Worm (Caenorhabditis elegans) whole organism, late embryonic: Measurements from ENCODE around the gene fbxb-92.

Experiments
- C08G9.2 ChIP-seq: sonication (generic microtip); optimal IDR thresholded peaks from 2 replicates; lab custom pipeline; 2016; ENCODE audit warnings: mild to moderate bottlenecking, missing genetic modification characterization, moderate library complexity, missing compliant biosample characterization
- C38D4.7 ChIP-seq: fragments of 200-800 bp; sonication (Bioruptor generic); optimal IDR thresholded peaks from 2 replicates; lab custom pipeline; 2018; ENCODE audit warnings: mild to moderate bottlenecking, missing genetic modification characterization, moderate library complexity, missing compliant biosample characterization
- ceh-14 ChIP-seq: sonication (generic microtip); optimal IDR thresholded peaks from 2 replicates; lab custom pipeline; 2016; ENCODE audit warnings: missing genotype, missing genetic modification characterization, missing compliant biosample characterization
- ceh-2 ChIP-seq: sonication (generic microtip); optimal IDR thresholded peaks from 2 replicates; lab custom pipeline; 2016; ENCODE audit warnings: missing genotype, missing genetic modification characterization, missing compliant biosample characterization
- ceh-34 ChIP-seq: sonication (generic microtip); optimal IDR thresholded peaks from 2 replicates; lab custom pipeline; 2016; ENCODE audit warnings: mild to moderate bottlenecking, missing genetic modification characterization, missing compliant biosample characterization
- ceh-48 ChIP-seq: sonication (generic microtip); optimal IDR thresholded peaks from 2 replicates; lab custom pipeline; 2016; ENCODE audit warnings: missing genetic modification characterization, inconsistent platforms, missing compliant biosample characterization
- ceh-9 ChIP-seq: sonication (generic microtip); optimal IDR thresholded peaks from 2 replicates; lab custom pipeline; 2016; ENCODE audit warnings: mild to moderate bottlenecking, missing genetic modification characterization, inconsistent platforms, missing compliant biosample characterization
- dve-1 ChIP-seq: sonication (generic microtip); optimal IDR thresholded peaks from 2 replicates; lab custom pipeline; 2017; ENCODE audit warnings: antibody characterized with exemption, mild to moderate bottlenecking, missing genetic modification characterization, missing compliant biosample characterization
- elt-4 ChIP-seq: sonication (generic microtip); optimal IDR thresholded peaks from 2 replicates; lab custom pipeline; 2016; ENCODE audit warnings: missing genetic modification characterization, missing compliant biosample characterization
- eyg-1 ChIP-seq: sonication (generic microtip); optimal IDR thresholded peaks from 2 replicates; lab custom pipeline; 2016; ENCODE audit warnings: missing genotype, missing genetic modification characterization, missing compliant biosample characterization
- fkh-10 ChIP-seq: fragments of 150-350 bp; optimal IDR thresholded peaks from 2 replicates; lab custom pipeline; 2014; ENCODE audit warnings: missing biosample characterization, missing genetic modification reagents, missing genetic modification characterization
- gmeb-2 ChIP-seq: sonication (generic microtip); optimal IDR thresholded peaks from 2 replicates; lab custom pipeline; 2016; ENCODE audit warnings: missing genetic modification characterization, inconsistent platforms, missing compliant biosample characterization
- hlh-13 ChIP-seq: fragments of 200-800 bp; sonication (Bioruptor generic); optimal IDR thresholded peaks from 2 replicates; lab custom pipeline; 2018; ENCODE audit warnings: mild to moderate bottlenecking, missing genetic modification characterization, missing compliant biosample characterization
- hlh-30 ChIP-seq: sonication (generic microtip); optimal IDR thresholded peaks from 2 replicates; lab custom pipeline; 2017; ENCODE audit warnings: antibody characterized with exemption, missing genetic modification characterization, missing compliant biosample characterization; ENCODE audit not compliant: insufficient read depth
- hlh-8 ChIP-seq: sonication (generic microtip); optimal IDR thresholded peaks from 2 replicates; lab custom pipeline; 2016; ENCODE audit warnings: missing genotype, missing genetic modification characterization, missing compliant biosample characterization
- madf-2 ChIP-seq: sonication (generic microtip); optimal IDR thresholded peaks from 2 replicates; lab custom pipeline; 2017; ENCODE audit warnings: missing genetic modification characterization, missing compliant biosample characterization
- nhr-232 ChIP-seq: sonication (generic microtip); optimal IDR thresholded peaks from 2 replicates; lab custom pipeline; 2016; ENCODE audit warnings: missing genetic modification characterization, missing compliant biosample characterization
- npax-4 ChIP-seq: sonication (generic microtip); optimal IDR thresholded peaks from 2 replicates; lab custom pipeline; 2016; ENCODE audit warnings: missing genetic modification characterization, missing compliant biosample characterization
- pag-3 ChIP-seq: sonication (generic microtip); optimal IDR thresholded peaks from 2 replicates; lab custom pipeline; 2016; ENCODE audit warnings: missing compliant biosample characterization, missing genetic modification characterization, borderline replicate concordance
- pha-2 ChIP-seq: sonication (generic microtip); optimal IDR thresholded peaks from 2 replicates; lab custom pipeline; 2017; ENCODE audit warnings: mild to moderate bottlenecking, missing genetic modification characterization, missing compliant biosample characterization
- pha-4 ChIP-seq: fragments of 150-350 bp; optimal IDR thresholded peaks from 2 replicates; lab custom pipeline; 2018; ENCODE audit warnings: missing biosample characterization, missing genetic modification reagents, missing genetic modification characterization
- ref-2 ChIP-seq: sonication (generic microtip); optimal IDR thresholded peaks from 2 replicates; lab custom pipeline; 2016; ENCODE audit warnings: missing genetic modification characterization, missing compliant biosample characterization
- tbx-2 ChIP-seq: sonication (generic microtip); optimal IDR thresholded peaks from 2 replicates; lab custom pipeline; 2016; ENCODE audit warnings: missing genetic modification characterization, missing compliant biosample characterization
- ttx-3 ChIP-seq: sonication (generic microtip); optimal IDR thresholded peaks from 2 replicates; lab custom pipeline; 2016; ENCODE audit warnings: missing genetic modification reagents, missing genetic modification characterization, missing compliant biosample characterization
- zip-5 ChIP-seq: sonication (generic microtip); optimal IDR thresholded peaks from 2 replicates; lab custom pipeline; 2016; ENCODE audit warnings: missing genetic modification characterization, missing compliant biosample characterization
- ztf-16 ChIP-seq: sonication (generic microtip); optimal IDR thresholded peaks from 2 replicates; lab custom pipeline; 2017; ENCODE audit warnings: missing genetic modification characterization, missing compliant biosample characterization

The fbxb-92 gene

ce11 chrII:3701305-3701704 lies 46.0 kb downstream of the fbxb-92 start, which contains the start of gene srx-105:
TSS of gene srx-105 (minus strand) at chrII:3701405.
- no peak for TF ChIP-seq ttx-3 (tag; lab: Kevin White, UChicago)
- TF ChIP-seq ceh-48 (tag; lab: Kevin White, UChicago), result no peak
- no peak for TF ChIP-seq pha-4
- TF ChIP-seq elt-4, result no peak
- TF ChIP-seq zip-5 (tag; lab: Kevin White, UChicago), result no peak
- no peak for TF ChIP-seq gmeb-2 (tag; lab: Kevin White, UChicago)
- no peak for TF ChIP-seq pag-3 (tag; lab: Kevin White, UChicago)
- TF ChIP-seq nhr-232, result no peak
- no peak for TF ChIP-seq hlh-8 (tag; lab: Kevin White, UChicago)
- no peak for TF ChIP-seq tbx-2 (tag; lab: Kevin White, UChicago)
- no peak for TF ChIP-seq hlh-13 (GFP tag; lab: Kevin White, UChicago)
- TF ChIP-seq C38D4.7 (GFP tag; lab: Kevin White, UChicago), result no peak
- no peak for TF ChIP-seq ceh-34 (tag; lab: Kevin White, UChicago)
- no peak for TF ChIP-seq C08G9.2 (tag; lab: Kevin White, UChicago)
- TF ChIP-seq hlh-30 (tag; lab: Kevin White, UChicago), result no peak
- no peak for TF ChIP-seq ceh-2 (tag; lab: Kevin White, UChicago)
- no peak for TF ChIP-seq ceh-9 (tag; lab: Kevin White, UChicago)

- TF ChIP-seq elt-4 (no peak), pha-2 (tag; lab: Kevin White, UChicago) (no peak), pag-3 (tag; lab: Kevin White, UChicago) (no peak), ceh-14 (tag; lab: Kevin White, UChicago) (no peak), eyg-1 (tag; lab: Kevin White, UChicago) (no peak), madf-2 (tag; lab: Kevin White, UChicago) (no peak), fkh-10 (GFP tag; lab: Kevin White, UChicago) (no peak), hlh-13 (GFP tag; lab: Kevin White, UChicago) (no peak), ztf-16 (tag; lab: Kevin White, UChicago) (no peak), npax-4 (tag; lab: Kevin White, UChicago) (no peak), pha-4 (no peak), dve-1 (tag; lab: Kevin White, UChicago) (no peak), ref-2 (no peak)
Observed at ce11 chrII:3699591-3699990, 47.7 kb downstream of the fbxb-92 start, which contains the start of gene srx-104. TSS of gene srx-104 (minus strand) at chrII:3699691.
